Worm (Caenorhabditis elegans) whole organism, dauer: ENCODE results near the gene cutl-26.

Experiments used
- unc-62 ChIP-seq: sonication (generic microtip); optimal IDR thresholded peaks from 2 replicates; lab custom pipeline; 2017; ENCODE audit warnings: missing biosample characterization, missing genetic modification reagents, missing genetic modification characterization

Gene cutl-26

ce11 chrIV:653138-653848, 54.2 kb downstream of the cutl-26 start, which contains the start of gene K11H12.1:
TSS of gene K11H12.1 (minus strand) at chrIV:653421.
- no peak for TF ChIP-seq unc-62 (GFP tag; lab: Kevin White, UChicago)

ce11 chrIV:649365-649764, 58.2 kb downstream of the cutl-26 start, which contains the start of gene K11H12.9:
TSS of gene K11H12.9 (plus strand) at chrIV:649665.
- no peak for TF ChIP-seq unc-62 (GFP tag; lab: Kevin White, UChicago)
